Fruit fly (Drosophila melanogaster) whole organism, embryonic: ENCODE data around the gene Rpp21.

Experiments
- Antp ChIP-seq: fragments of 200-800 bp; sonication (Bioruptor generic); optimal IDR thresholded peaks from 3 replicates; lab custom pipeline; 2016; ENCODE audit warnings: missing biosample characterization, missing genetic modification characterization
- BtbVII ChIP-seq: fragments of 200-800 bp; sonication (Bioruptor generic); optimal IDR thresholded peaks from 3 replicates; lab custom pipeline; 2017; ENCODE audit warnings: missing biosample characterization, mild to moderate bottlenecking, missing genetic modification characterization
- C15 ChIP-seq: fragments of 200-800 bp; sonication (Bioruptor generic); IDR thresholded peaks from 3 replicates; pipeline ENCODE4 v1.3.6; 2022; ENCODE audit warnings: missing biosample characterization, missing genetic modification characterization
- CG10267 ChIP-seq: fragments of 200-800 bp; sonication (Bioruptor generic); optimal IDR thresholded peaks from 2 replicates; lab custom pipeline; 2018; ENCODE audit warnings: missing biosample characterization, mild to moderate bottlenecking, missing genetic modification characterization, moderate library complexity
- CG10979 ChIP-seq: fragments of 200-800 bp; sonication (Bioruptor generic); optimal IDR thresholded peaks from 2 replicates; lab custom pipeline; 2018; ENCODE audit warnings: missing biosample characterization, mild to moderate bottlenecking, missing genetic modification characterization, moderate library complexity
- CG11085 ChIP-seq: fragments of 200-800 bp; sonication (Bioruptor generic); IDR thresholded peaks from 2 replicates; pipeline ENCODE4 v1.3.6; 2022; ENCODE audit warnings: missing biosample characterization, missing genetic modification characterization
- CG11504 ChIP-seq: fragments of 200-800 bp; sonication (Bioruptor generic); optimal IDR thresholded peaks from 3 replicates; lab custom pipeline; 2019; ENCODE audit warnings: missing biosample characterization, mild to moderate bottlenecking, missing genetic modification characterization, moderate library complexity
- CG13296 ChIP-seq: fragments of 200-800 bp; sonication (Bioruptor generic); optimal IDR thresholded peaks from 3 replicates; lab custom pipeline; 2018; ENCODE audit warnings: missing biosample characterization, mild to moderate bottlenecking, missing genetic modification characterization
- CG13424 ChIP-seq: fragments of 200-800 bp; sonication (Bioruptor generic); optimal IDR thresholded peaks from 2 replicates; lab custom pipeline; 2019; ENCODE audit warnings: missing biosample characterization, mild to moderate bottlenecking, missing genetic modification characterization, moderate library complexity
- CG14667 ChIP-seq: fragments of 200-800 bp; sonication (Bioruptor generic); IDR thresholded peaks from 2 replicates; pipeline ENCODE4 v1.3.6; 2022; ENCODE audit warnings: missing biosample characterization, missing genetic modification characterization
- CG1603 ChIP-seq: fragments of 200-800 bp; sonication (Bioruptor generic); optimal IDR thresholded peaks from 2 replicates; lab custom pipeline; 2019; ENCODE audit warnings: missing biosample characterization, mild to moderate bottlenecking, missing genetic modification characterization, moderate library complexity
- CG16813 ChIP-seq: fragments of 200-800 bp; sonication (Bioruptor generic); IDR thresholded peaks from 3 replicates; pipeline ENCODE4 v1.3.6; 2022; ENCODE audit warnings: missing biosample characterization, missing genetic modification characterization; ENCODE audit not compliant: partially characterized antibody
- CG17829 ChIP-seq: fragments of 200-800 bp; optimal IDR thresholded peaks from 2 replicates; lab custom pipeline; 2019; ENCODE audit warnings: missing biosample characterization, mild to moderate bottlenecking, missing genetic modification characterization, moderate library complexity
- CG18011 ChIP-seq: fragments of 200-800 bp; sonication (Bioruptor generic); optimal IDR thresholded peaks from 2 replicates; lab custom pipeline; 2017; ENCODE audit warnings: missing biosample characterization, missing genetic modification characterization, mild to moderate bottlenecking, moderate library complexity, missing genotype
- CG2120 ChIP-seq: fragments of 200-800 bp; sonication (Bioruptor generic); optimal IDR thresholded peaks from 3 replicates; lab custom pipeline; 2016; ENCODE audit warnings: missing biosample characterization, missing genetic modification characterization
- CG31365 ChIP-seq: fragments of 200-800 bp; sonication (Bioruptor generic); optimal IDR thresholded peaks from 2 replicates; lab custom pipeline; 2018; ENCODE audit warnings: missing biosample characterization, mild to moderate bottlenecking, missing genetic modification characterization
- CG32767 ChIP-seq: fragments of 200-800 bp; sonication (Bioruptor generic); IDR thresholded peaks from 2 replicates; pipeline ENCODE4 v1.3.6; 2022; ENCODE audit warnings: missing biosample characterization, missing genetic modification characterization
- CG33213 ChIP-seq: fragments of 200-800 bp; sonication (Bioruptor generic); optimal IDR thresholded peaks from 3 replicates; lab custom pipeline; 2016; ENCODE audit warnings: missing biosample characterization, missing genetic modification characterization
- CG34376 ChIP-seq: fragments of 200-800 bp; sonication (Bioruptor generic); optimal IDR thresholded peaks from 2 replicates; lab custom pipeline; 2018; ENCODE audit warnings: missing biosample characterization, mild to moderate bottlenecking, missing genetic modification characterization
- CG34422 ChIP-seq: fragments of 200-800 bp; sonication (Bioruptor generic); IDR thresholded peaks from 3 replicates; pipeline ENCODE4 v1.3.6; 2022; ENCODE audit warnings: missing biosample characterization, missing genetic modification characterization
- CG5180 ChIP-seq: fragments of 200-800 bp; sonication (Bioruptor generic); optimal IDR thresholded peaks from 3 replicates; lab custom pipeline; 2017; ENCODE audit warnings: missing biosample characterization, missing genetic modification characterization, mild to moderate bottlenecking, moderate library complexity, missing genetic modification reagents
- CG9932 ChIP-seq: fragments of 200-800 bp; sonication (Bioruptor generic); IDR thresholded peaks from 2 replicates; pipeline ENCODE4 v1.3.6; 2022; ENCODE audit warnings: missing biosample characterization, missing genetic modification characterization
- Camta ChIP-seq: fragments of 200-800 bp; sonication (Bioruptor generic); optimal IDR thresholded peaks from 2 replicates; lab custom pipeline; 2016; ENCODE audit warnings: missing biosample characterization, missing genetic modification characterization
- Hsf ChIP-seq: fragments of 200-800 bp; sonication (Bioruptor generic); optimal IDR thresholded peaks from 3 replicates; lab custom pipeline; 2016; ENCODE audit warnings: missing biosample characterization, missing genetic modification characterization
- Jarid2 ChIP-seq: fragments of 200-800 bp; sonication (Bioruptor generic); optimal IDR thresholded peaks from 3 replicates; lab custom pipeline; 2017; ENCODE audit warnings: mild to moderate bottlenecking, missing biosample characterization, missing genetic modification reagents, missing genetic modification characterization
- MBD-R2 ChIP-seq: fragments of 200-800 bp; sonication (Bioruptor generic); IDR thresholded peaks from 2 replicates; pipeline ENCODE4 v1.3.6; 2022; ENCODE audit warnings: missing biosample characterization, missing genetic modification characterization
- Myb ChIP-seq: fragments of 200-800 bp; sonication (Bioruptor generic); optimal IDR thresholded peaks from 2 replicates; lab custom pipeline; 2016; ENCODE audit warnings: missing biosample characterization, missing genetic modification characterization
- Opbp ChIP-seq: fragments of 200-800 bp; sonication (Bioruptor generic); IDR thresholded peaks from 3 replicates; pipeline ENCODE4 v1.3.6; 2022; ENCODE audit warnings: missing biosample characterization, missing genetic modification characterization; ENCODE audit not compliant: partially characterized antibody
- Pdp1 ChIP-seq, 2 experiments: fragments of 200-800 bp; sonication (Bioruptor generic); optimal IDR thresholded peaks; 3 replicates each; lab custom pipeline; 2016; ENCODE audit warnings: missing biosample characterization in 2 of 2, missing genetic modification characterization in 2 of 2, mild to moderate bottlenecking in 1 of 2, moderate library complexity in 1 of 2
- Rx ChIP-seq: fragments of 200-800 bp; sonication (Bioruptor generic); IDR thresholded peaks from 2 replicates; pipeline ENCODE4 v1.3.6; 2022; ENCODE audit warnings: missing biosample characterization, missing genetic modification characterization
- Sox102F ChIP-seq: fragments of 200-800 bp; sonication (Bioruptor generic); optimal IDR thresholded peaks from 2 replicates; lab custom pipeline; 2018; ENCODE audit warnings: missing biosample characterization, mild to moderate bottlenecking, missing genetic modification characterization, moderate library complexity
- Xbp1 ChIP-seq: fragments of 200-800 bp; sonication (Bioruptor generic); optimal IDR thresholded peaks from 3 replicates; lab custom pipeline; 2016; ENCODE audit warnings: missing biosample characterization, mild to moderate bottlenecking, missing genetic modification characterization
- amos ChIP-seq: fragments of 200-800 bp; sonication (Bioruptor generic); IDR thresholded peaks from 2 replicates; pipeline ENCODE4 v1.3.6; 2022; ENCODE audit warnings: missing biosample characterization, missing genetic modification characterization; ENCODE audit not compliant: partially characterized antibody
- ci ChIP-seq: fragments of 200-800 bp; sonication (Bioruptor generic); IDR thresholded peaks from 3 replicates; pipeline ENCODE4 v1.3.6; 2022; ENCODE audit warnings: missing biosample characterization, missing genetic modification characterization
- exex ChIP-seq: fragments of 200-800 bp; sonication (Bioruptor generic); optimal IDR thresholded peaks from 4 replicates; lab custom pipeline; 2018; ENCODE audit warnings: missing biosample characterization, mild to moderate bottlenecking, missing genetic modification characterization, moderate library complexity
- gfzf ChIP-seq: fragments of 200-800 bp; sonication (Bioruptor generic); optimal IDR thresholded peaks from 2 replicates; lab custom pipeline; 2016; ENCODE audit warnings: missing biosample characterization, mild to moderate bottlenecking, missing genetic modification characterization, moderate library complexity
- grau ChIP-seq: fragments of 200-800 bp; optimal IDR thresholded peaks from 3 replicates; lab custom pipeline; 2019; ENCODE audit warnings: missing biosample characterization, mild to moderate bottlenecking, missing genetic modification characterization, moderate library complexity
- hb ChIP-seq: fragments of 200-800 bp; sonication (Bioruptor generic); IDR thresholded peaks from 3 replicates; pipeline ENCODE4 v1.3.6; 2022; ENCODE audit warnings: missing biosample characterization, missing genetic modification characterization; ENCODE audit not compliant: partially characterized antibody
- jigr1 ChIP-seq: fragments of 200-800 bp; sonication (Bioruptor generic); IDR thresholded peaks from 3 replicates; pipeline ENCODE4 v1.3.6; 2022; ENCODE audit warnings: missing biosample characterization, missing genetic modification characterization
- jumu ChIP-seq: fragments of 200-800 bp; sonication (Bioruptor generic); optimal IDR thresholded peaks from 3 replicates; lab custom pipeline; 2016; ENCODE audit warnings: missing biosample characterization, missing genetic modification characterization
- mld ChIP-seq: fragments of 200-800 bp; sonication (Bioruptor generic); IDR thresholded peaks from 3 replicates; pipeline ENCODE4 v1.3.6; 2022; ENCODE audit warnings: missing biosample characterization, missing genetic modification characterization; ENCODE audit not compliant: partially characterized antibody
- nerfin-1 ChIP-seq: fragments of 200-800 bp; sonication (Bioruptor generic); optimal IDR thresholded peaks from 3 replicates; lab custom pipeline; 2019; ENCODE audit warnings: missing biosample characterization, mild to moderate bottlenecking, missing genetic modification characterization, moderate library complexity
- nerfin-2 ChIP-seq: fragments of 200-800 bp; sonication (Bioruptor generic); IDR thresholded peaks from 2 replicates; pipeline ENCODE4 v1.3.6; 2022; ENCODE audit warnings: missing biosample characterization, missing genetic modification characterization; ENCODE audit not compliant: partially characterized antibody
- sna ChIP-seq: fragments of 200-800 bp; sonication (Bioruptor generic); IDR thresholded peaks from 2 replicates; pipeline ENCODE4 v1.3.6; 2022; ENCODE audit warnings: missing biosample characterization, missing genetic modification characterization; ENCODE audit not compliant: partially characterized antibody
- sob ChIP-seq: fragments of 200-800 bp; sonication (Bioruptor generic); IDR thresholded peaks from 2 replicates; pipeline ENCODE4 v1.3.6; 2022; ENCODE audit warnings: missing biosample characterization, missing genetic modification characterization
- tin ChIP-seq: fragments of 200-800 bp; sonication (Bioruptor generic); optimal IDR thresholded peaks from 3 replicates; lab custom pipeline; 2016; ENCODE audit warnings: missing biosample characterization, missing genetic modification characterization
- unpg ChIP-seq: fragments of 200-800 bp; sonication (Bioruptor generic); optimal IDR thresholded peaks from 3 replicates; lab custom pipeline; 2018; ENCODE audit warnings: missing biosample characterization, mild to moderate bottlenecking, missing genetic modification characterization, moderate library complexity
- zen2 ChIP-seq: fragments of 200-800 bp; sonication (Bioruptor generic); IDR thresholded peaks from 3 replicates; pipeline ENCODE4 v1.3.6; 2022; ENCODE audit warnings: missing biosample characterization, missing genetic modification characterization; ENCODE audit not compliant: partially characterized antibody

Gene Rpp21

DNA sequence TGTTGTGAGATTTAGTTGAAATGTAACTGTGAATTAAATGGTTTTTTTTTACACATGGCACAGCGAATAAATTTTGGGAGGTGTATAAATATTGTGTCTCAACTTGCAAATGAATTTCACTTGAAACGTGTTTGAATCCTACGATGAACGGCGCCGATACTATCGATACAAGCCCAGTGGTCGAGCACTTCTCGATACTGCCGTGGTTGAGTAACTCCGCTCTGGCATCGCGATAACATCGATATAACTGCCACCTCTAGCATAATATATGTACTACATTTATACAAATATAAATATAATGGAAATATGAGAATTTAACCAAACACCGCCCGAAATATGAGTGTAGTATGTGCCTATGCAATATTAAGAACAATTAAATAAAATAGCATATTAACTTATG lies 2.5 kb downstream of the Rpp21 start (continued):
- peak; percentile 20 to 60 for TF ChIP-seq Pdp1 (GFP tag; optimal IDR thresholded peaks at IDR 0.05; lab: Kevin White, UChicago)
- TF ChIP-seq hb (GFP tag; lab: Robert Waterston, UW), result peak; percentile 98
- TF ChIP-seq CG11085 (GFP tag; lab: Robert Waterston, UW), result peak; percentile 37; the same call in 1 of the 2 replicates
- TF ChIP-seq CG18011 (GFP tag; lab: Kevin White, UChicago), result no peak
- peak; percentile 8 for TF ChIP-seq CG13424 (tag; lab: Kevin White, UChicago)
- TF ChIP-seq C15 (GFP tag; lab: Robert Waterston, UW), result no peak
- TF ChIP-seq nerfin-2, result peak; percentile 97
- TF ChIP-seq nerfin-1 (tag; lab: Kevin White, UChicago), result no peak
- TF ChIP-seq ci (GFP tag; lab: Robert Waterston, UW), result 0 out of 3 replicates have a peak, but pooled peaks have one; percentile 27
- TF ChIP-seq CG11504 (tag; lab: Kevin White, UChicago), result peak; percentile 16
- TF ChIP-seq Myb (GFP tag; lab: Kevin White, UChicago), result peak; percentile 16
- peak; percentile 30; the same call in 1 of the 3 replicates for TF ChIP-seq CG34422 (GFP tag; lab: Robert Waterston, UW)
- TF ChIP-seq CG1603 (tag; lab: Kevin White, UChicago), result peak; percentile 76
- TF ChIP-seq CG17829 (tag; lab: Kevin White, UChicago), result peak; percentile 25
- peak; percentile 30 for TF ChIP-seq Xbp1 (GFP tag; lab: Kevin White, UChicago)
- TF ChIP-seq CG9932 (GFP tag; lab: Robert Waterston, UW), result peak; percentile 87
- no peak for TF ChIP-seq CG31365 (tag; lab: Kevin White, UChicago)
- peak; percentile 29 for TF ChIP-seq CG10267 (tag; lab: Kevin White, UChicago)
- peak; percentile 9 for TF ChIP-seq Antp (GFP tag; lab: Kevin White, UChicago)
- TF ChIP-seq sna (GFP tag; lab: Robert Waterston, UW), result peak; percentile 94
- peak; percentile 100 for TF ChIP-seq amos (GFP tag; lab: Robert Waterston, UW)
- peak; percentile 9 for TF ChIP-seq grau (tag; lab: Kevin White, UChicago)
- peak; percentile 98 for TF ChIP-seq CG16813 (GFP tag; lab: Robert Waterston, UW)
- peak; percentile 72 for TF ChIP-seq MBD-R2
- peak; percentile 7 for TF ChIP-seq jumu (GFP tag; lab: Kevin White, UChicago)
- peak; percentile 21 for TF ChIP-seq CG2120
- TF ChIP-seq sob (GFP tag; lab: Robert Waterston, UW), result peak; percentile 44; the same call in 1 of the 2 replicates
- peak; percentile 18 for TF ChIP-seq tin (GFP tag; lab: Kevin White, UChicago)
- TF ChIP-seq Jarid2 (GFP tag; lab: Kevin White, UChicago), result no peak
- TF ChIP-seq zen2 (GFP tag; lab: Robert Waterston, UW), result peak; percentile 99
- peak; percentile 99 for TF ChIP-seq Opbp
- TF ChIP-seq gfzf, result peak; percentile 42
- TF ChIP-seq mld (GFP tag; lab: Robert Waterston, UW), result peak; percentile 99
- TF ChIP-seq CG32767 (GFP tag; lab: Robert Waterston, UW), result 0 out of 2 replicates have a peak, but pooled peaks have one; percentile 28

DNA sequence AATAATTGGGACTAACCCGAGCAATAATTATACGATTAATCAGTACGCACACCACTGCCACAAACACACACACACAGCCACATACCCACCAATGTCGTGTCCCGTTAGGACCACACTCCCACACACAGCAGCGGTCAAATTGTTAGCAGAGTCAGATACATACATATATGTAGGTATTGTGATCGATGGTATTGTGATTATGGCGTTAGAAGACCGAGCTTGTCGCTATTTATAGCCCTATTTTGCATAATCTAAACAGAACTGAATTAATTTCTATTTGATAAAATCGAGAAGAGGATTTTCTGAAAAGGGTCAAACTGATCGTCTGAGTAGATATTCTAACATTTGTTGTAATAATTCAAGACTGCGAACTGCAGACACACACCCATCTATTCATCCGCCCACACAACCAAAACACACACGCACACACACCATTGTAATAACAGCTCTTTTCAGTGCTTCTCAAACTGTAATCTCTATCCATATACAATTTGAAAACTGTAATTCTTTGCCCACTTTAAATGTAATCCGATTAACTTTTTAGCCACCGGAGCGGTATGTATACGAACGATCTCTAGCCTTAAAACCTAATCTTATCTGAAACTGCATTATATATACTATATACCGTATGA lies 11.0 kb downstream of the Rpp21 start:
- no peak for TF ChIP-seq CG33213 (GFP tag; lab: Kevin White, UChicago)
- TF ChIP-seq CG10979 (tag; lab: Kevin White, UChicago), result peak; percentile 26
- no peak for TF ChIP-seq Hsf
- no peak for TF ChIP-seq CG34376 (GFP tag; lab: Kevin White, UChicago)
- peak; percentile 17 for TF ChIP-seq Sox102F
- no peak for TF ChIP-seq CG14667 (GFP tag; lab: Robert Waterston, UW)
- no peak for TF ChIP-seq CG13296
- peak; percentile 47 for TF ChIP-seq exex (tag; lab: Kevin White, UChicago)
- peak; percentile 1 for TF ChIP-seq unpg (GFP tag; lab: Kevin White, UChicago)
- TF ChIP-seq CG5180 (GFP tag; lab: Kevin White, UChicago), result no peak
- TF ChIP-seq jigr1, result no peak
- TF ChIP-seq Rx (GFP tag; lab: Robert Waterston, UW), result no peak
- no peak for TF ChIP-seq Camta
- peak; percentile 11 for TF ChIP-seq grau (tag; lab: Kevin White, UChicago)
- TF ChIP-seq BtbVII (GFP tag; lab: Kevin White, UChicago), result no peak
- peak; percentile 1 for TF ChIP-seq CG1603 (tag; lab: Kevin White, UChicago)
